Fruit fly (Drosophila melanogaster) whole organism, prepupa: ENCODE data around the gene Alp10.

Source experiments
- Blimp-1 ChIP-seq: fragments of 200-800 bp; sonication (Bioruptor generic); optimal IDR thresholded peaks from 3 replicates; lab custom pipeline; 2017; ENCODE audit warnings: missing biosample characterization, missing genetic modification characterization, mild to moderate bottlenecking, moderate library complexity, missing genetic modification reagents
- CG10631 ChIP-seq: fragments of 200-800 bp; sonication (Bioruptor generic); optimal IDR thresholded peaks from 2 replicates; lab custom pipeline; 2016; ENCODE audit warnings: missing biosample characterization, missing genetic modification characterization
- CG10669 ChIP-seq: fragments of 200-800 bp; sonication (Bioruptor generic); optimal IDR thresholded peaks from 3 replicates; lab custom pipeline; 2018; ENCODE audit warnings: missing biosample characterization, mild to moderate bottlenecking, missing genetic modification characterization, moderate library complexity
- CG11294 ChIP-seq: fragments of 200-800 bp; sonication (Bioruptor generic); IDR thresholded peaks from 2 replicates; pipeline ENCODE4 v1.3.6; 2022; ENCODE audit warnings: missing biosample characterization, missing genetic modification characterization
- CG11902 ChIP-seq: fragments of 200-800 bp; sonication (Bioruptor generic); optimal IDR thresholded peaks from 3 replicates; lab custom pipeline; 2016; ENCODE audit warnings: missing biosample characterization, missing genetic modification characterization
- CG15336 ChIP-seq: fragments of 200-800 bp; sonication (Bioruptor generic); IDR thresholded peaks from 2 replicates; pipeline ENCODE4 v1.3.6; 2022; ENCODE audit warnings: missing biosample characterization, missing genetic modification characterization
- CG16779 ChIP-seq: fragments of 200-800 bp; sonication (Bioruptor generic); optimal IDR thresholded peaks from 3 replicates; lab custom pipeline; 2017; ENCODE audit warnings: missing biosample characterization, mild to moderate bottlenecking, missing genetic modification characterization
- CG3032 ChIP-seq: fragments of 200-800 bp; optimal IDR thresholded peaks from 2 replicates; lab custom pipeline; 2019; ENCODE audit warnings: missing biosample characterization, mild to moderate bottlenecking, missing genetic modification characterization, moderate library complexity
- CG31627 ChIP-seq: fragments of 200-800 bp; sonication (Bioruptor generic); optimal IDR thresholded peaks from 3 replicates; lab custom pipeline; 2016; ENCODE audit warnings: missing biosample characterization, missing genetic modification characterization
- CG32006 ChIP-seq: fragments of 200-800 bp; sonication (Bioruptor generic); optimal IDR thresholded peaks from 3 replicates; lab custom pipeline; 2017; ENCODE audit warnings: missing biosample characterization, mild to moderate bottlenecking, missing genetic modification characterization
- CG34406 ChIP-seq: fragments of 200-800 bp; sonication (Bioruptor generic); optimal IDR thresholded peaks from 3 replicates; lab custom pipeline; 2016; ENCODE audit warnings: missing biosample characterization, missing genetic modification characterization
- CG3919 ChIP-seq: fragments of 200-800 bp; sonication (Bioruptor generic); optimal IDR thresholded peaks from 3 replicates; lab custom pipeline; 2016; ENCODE audit warnings: missing biosample characterization, missing genetic modification characterization
- CG4318 ChIP-seq: fragments of 200-800 bp; sonication (Bioruptor generic); optimal IDR thresholded peaks from 3 replicates; lab custom pipeline; 2017; ENCODE audit warnings: missing biosample characterization, mild to moderate bottlenecking, missing genetic modification characterization
- CG6163 ChIP-seq: fragments of 200-800 bp; sonication (Bioruptor generic); IDR thresholded peaks from 3 replicates; pipeline ENCODE4 v1.3.6; 2022; ENCODE audit warnings: missing biosample characterization, missing genetic modification characterization
- CG6276 ChIP-seq: fragments of 200-800 bp; sonication (Bioruptor generic); optimal IDR thresholded peaks from 2 replicates; lab custom pipeline; 2017; ENCODE audit warnings: missing biosample characterization, mild to moderate bottlenecking, missing genetic modification characterization
- CG6792 ChIP-seq: fragments of 200-800 bp; sonication (Bioruptor generic); optimal IDR thresholded peaks from 3 replicates; lab custom pipeline; 2016; ENCODE audit warnings: missing biosample characterization, missing genetic modification characterization
- CG6808 ChIP-seq: fragments of 200-800 bp; sonication (Bioruptor generic); optimal IDR thresholded peaks from 3 replicates; lab custom pipeline; 2017; ENCODE audit warnings: missing biosample characterization, missing genetic modification characterization, mild to moderate bottlenecking, moderate library complexity, missing genetic modification reagents
- CG6854 ChIP-seq: fragments of 200-800 bp; sonication (Bioruptor generic); optimal IDR thresholded peaks from 2 replicates; lab custom pipeline; 2017; ENCODE audit warnings: missing biosample characterization, mild to moderate bottlenecking, missing genetic modification characterization
- CG7368 ChIP-seq: fragments of 200-800 bp; sonication (Bioruptor generic); optimal IDR thresholded peaks from 3 replicates; lab custom pipeline; 2016; ENCODE audit warnings: missing biosample characterization, missing genetic modification characterization
- CG8119 ChIP-seq: fragments of 200-800 bp; sonication (Bioruptor generic); IDR thresholded peaks from 3 replicates; pipeline ENCODE4 v1.3.6; 2022; ENCODE audit warnings: missing biosample characterization, missing genetic modification characterization
- Eip75B ChIP-seq: fragments of 200-800 bp; sonication (Bioruptor generic); optimal IDR thresholded peaks from 3 replicates; lab custom pipeline; 2016; ENCODE audit warnings: missing biosample characterization, missing genetic modification characterization
- Eip78C ChIP-seq: fragments of 200-800 bp; sonication (Bioruptor generic); peaks from one replicate; lab custom pipeline; 2016; ENCODE audit warnings: missing biosample characterization, missing genetic modification characterization
- Eip93F ChIP-seq: fragments of 200-800 bp; sonication (Bioruptor generic); optimal IDR thresholded peaks from 2 replicates; lab custom pipeline; 2016; ENCODE audit warnings: missing biosample characterization, mild to moderate bottlenecking, missing genetic modification characterization
- Ets21C ChIP-seq: fragments of 200-800 bp; sonication (Bioruptor generic); optimal IDR thresholded peaks from 3 replicates; lab custom pipeline; 2016; ENCODE audit warnings: missing biosample characterization, missing genetic modification characterization
- Gug ChIP-seq: fragments of 200-800 bp; sonication (Bioruptor generic); IDR thresholded peaks from 2 replicates; pipeline ENCODE4 v1.3.6; 2022; ENCODE audit warnings: missing biosample characterization, missing genetic modification characterization
- Hr38 ChIP-seq: sonication (Bioruptor generic); optimal IDR thresholded peaks from 2 replicates; lab custom pipeline; 2016; ENCODE audit warnings: missing biosample characterization, missing genetic modification characterization
- Hr39 ChIP-seq: fragments of 200-800 bp; sonication (Bioruptor generic); optimal IDR thresholded peaks from 2 replicates; lab custom pipeline; 2016; ENCODE audit warnings: missing biosample characterization, missing genetic modification characterization
- Hr4 ChIP-seq: fragments of 200-800 bp; sonication (Bioruptor generic); optimal IDR thresholded peaks from 3 replicates; lab custom pipeline; 2016; ENCODE audit warnings: missing biosample characterization, missing genetic modification characterization
- Lpt ChIP-seq: fragments of 200-800 bp; sonication (Bioruptor generic); optimal IDR thresholded peaks from 3 replicates; lab custom pipeline; 2016; ENCODE audit warnings: missing biosample characterization, missing genetic modification characterization
- Met ChIP-seq: fragments of 200-800 bp; sonication (Bioruptor generic); optimal IDR thresholded peaks from 3 replicates; lab custom pipeline; 2016; ENCODE audit warnings: missing biosample characterization, missing genetic modification characterization
- OdsH ChIP-seq: fragments of 200-800 bp; sonication (Bioruptor generic); optimal IDR thresholded peaks from 3 replicates; lab custom pipeline; 2016; ENCODE audit warnings: missing biosample characterization, missing genetic modification characterization
- Smox ChIP-seq: fragments of 200-800 bp; sonication (Bioruptor generic); optimal IDR thresholded peaks from 3 replicates; lab custom pipeline; 2016; ENCODE audit warnings: missing biosample characterization, missing genetic modification characterization
- Sox102F ChIP-seq: fragments of 200-800 bp; sonication (Bioruptor generic); optimal IDR thresholded peaks from 2 replicates; lab custom pipeline; 2016; ENCODE audit warnings: missing biosample characterization, mild to moderate bottlenecking, missing genetic modification characterization
- Sox14 ChIP-seq: fragments of 200-800 bp; sonication (Bioruptor generic); optimal IDR thresholded peaks from 3 replicates; lab custom pipeline; 2016; ENCODE audit warnings: missing biosample characterization, missing genetic modification characterization
- Sox15 ChIP-seq: fragments of 200-800 bp; sonication (Bioruptor generic); optimal IDR thresholded peaks from 3 replicates; lab custom pipeline; 2016; ENCODE audit warnings: missing biosample characterization, missing genetic modification characterization
- achi ChIP-seq: fragments of 200-800 bp; sonication (Bioruptor generic); optimal IDR thresholded peaks from 3 replicates; lab custom pipeline; 2016; ENCODE audit warnings: missing biosample characterization, missing genetic modification characterization
- acj6 ChIP-seq: fragments of 200-800 bp; sonication (Bioruptor generic); optimal IDR thresholded peaks from 3 replicates; lab custom pipeline; 2016; ENCODE audit warnings: missing biosample characterization, missing genetic modification characterization
- cyc ChIP-seq: fragments of 200-800 bp; sonication (Bioruptor generic); optimal IDR thresholded peaks from 3 replicates; lab custom pipeline; 2016; ENCODE audit warnings: missing biosample characterization, missing genetic modification characterization
- dsx ChIP-seq: fragments of 200-800 bp; optimal IDR thresholded peaks from 3 replicates; lab custom pipeline; 2019; ENCODE audit warnings: missing biosample characterization, mild to moderate bottlenecking, missing genetic modification characterization, moderate library complexity; ENCODE audit not compliant: poor library complexity, severe bottlenecking
- esn ChIP-seq: fragments of 200-800 bp; sonication (Bioruptor generic); optimal IDR thresholded peaks from 2 replicates; lab custom pipeline; 2016; ENCODE audit warnings: missing biosample characterization, mild to moderate bottlenecking, missing genetic modification characterization, moderate library complexity
- fd85E ChIP-seq: fragments of 200-800 bp; sonication (Bioruptor generic); optimal IDR thresholded peaks from 3 replicates; lab custom pipeline; 2016; ENCODE audit warnings: missing biosample characterization, missing genetic modification characterization
- fkh ChIP-seq: fragments of 200-800 bp; sonication (Bioruptor generic); optimal IDR thresholded peaks from 3 replicates; lab custom pipeline; 2017; ENCODE audit warnings: missing biosample characterization, mild to moderate bottlenecking, missing genetic modification characterization, moderate library complexity
- lz ChIP-seq: fragments of 200-800 bp; sonication (Bioruptor generic); optimal IDR thresholded peaks from 3 replicates; lab custom pipeline; 2016; ENCODE audit warnings: missing biosample characterization, missing genetic modification characterization
- net ChIP-seq: fragments of 200-800 bp; sonication (Bioruptor generic); optimal IDR thresholded peaks from 3 replicates; lab custom pipeline; 2016; ENCODE audit warnings: missing biosample characterization, missing genetic modification characterization
- pdm3 ChIP-seq: fragments of 200-800 bp; sonication (Bioruptor generic); optimal IDR thresholded peaks from 3 replicates; lab custom pipeline; 2016; ENCODE audit warnings: missing biosample characterization, missing genetic modification characterization
- salr ChIP-seq, 2 experiments: fragments of 200-800 bp; sonication (Bioruptor generic); optimal IDR thresholded peaks; 3 replicates each; lab custom pipeline; 2016 to 2018; ENCODE audit warnings: missing biosample characterization in 2 of 2, missing genetic modification characterization in 2 of 2, mild to moderate bottlenecking in 1 of 2
- ss ChIP-seq, 2 experiments: fragments of 200-800 bp; sonication (Bioruptor generic); optimal IDR thresholded peaks; 2 replicates in 1 of 2; 3 replicates in 1 of 2; lab custom pipeline; 2017 to 2018; ENCODE audit warnings: mild to moderate bottlenecking in 2 of 2, missing biosample characterization in 2 of 2, missing genetic modification characterization in 2 of 2, moderate library complexity in 1 of 2
- svp ChIP-seq: fragments of 200-800 bp; sonication (Bioruptor generic); peaks from one replicate; lab custom pipeline; 2016; ENCODE audit warnings: missing biosample characterization, missing genetic modification characterization
- topi ChIP-seq: fragments of 200-800 bp; sonication (Bioruptor generic); optimal IDR thresholded peaks from 3 replicates; lab custom pipeline; 2016; ENCODE audit warnings: missing biosample characterization, missing genetic modification characterization

The Alp10 gene

dm6 chr3L:5627816-5628215, 32.7 kb upstream of the Alp10 start:
- TF ChIP-seq CG6854 (GFP tag; lab: Kevin White, UChicago) = peak; percentile 50
- no peak for TF ChIP-seq CG16779
- TF ChIP-seq CG6163 (GFP tag; lab: Robert Waterston, UW) = no peak; the same call in 2 of the 3 replicates
- TF ChIP-seq CG4318 (GFP tag; lab: Kevin White, UChicago) = no peak
- no peak for TF ChIP-seq CG11902 (GFP tag; lab: Kevin White, UChicago)
- TF ChIP-seq Eip93F (GFP tag; lab: Kevin White, UChicago) = peak; percentile 21
- TF ChIP-seq Hr4 = no peak
- no peak for TF ChIP-seq esn (GFP tag; lab: Kevin White, UChicago)
- TF ChIP-seq CG7368 = no peak
- no peak for TF ChIP-seq CG15336
- peak; percentile 60 for TF ChIP-seq Sox102F (GFP tag; lab: Kevin White, UChicago)
- no peak for TF ChIP-seq Sox15
- peak; percentile 100 for TF ChIP-seq Blimp-1 (GFP tag; lab: Kevin White, UChicago)
- TF ChIP-seq Met (GFP tag; lab: Kevin White, UChicago) = peak; percentile 56
- TF ChIP-seq CG3032 (tag; lab: Kevin White, UChicago) = no peak

DNA sequence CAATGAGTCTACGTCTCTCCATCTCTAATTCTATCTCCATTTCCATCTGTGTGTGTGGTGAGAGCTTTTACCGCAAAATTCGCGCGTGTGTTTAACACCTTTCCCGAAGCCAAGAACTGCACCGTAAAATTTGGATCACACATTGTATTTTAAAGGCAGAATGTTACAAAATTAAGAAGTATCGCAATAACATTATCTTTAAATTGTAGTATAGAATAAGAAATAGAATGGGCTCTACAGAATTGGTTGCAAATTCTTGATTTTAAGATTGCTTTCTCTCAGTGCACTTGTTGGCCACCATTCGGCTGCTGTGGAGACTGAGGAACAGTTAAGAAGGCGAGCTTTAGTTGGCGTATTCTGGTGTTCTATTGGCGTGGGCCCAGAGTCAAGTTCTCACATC, 31.4 kb upstream of the Alp10 start:
- TF ChIP-seq fkh (GFP tag; lab: Kevin White, UChicago) = no peak
- no peak for TF ChIP-seq CG34406 (GFP tag; lab: Kevin White, UChicago)
- peak; percentile 2 for TF ChIP-seq Ets21C
- no peak for TF ChIP-seq CG7368
- TF ChIP-seq lz = peak; percentile 15
- peak; percentile 47 for TF ChIP-seq Gug (GFP tag; lab: Robert Waterston, UW)
- TF ChIP-seq Met (GFP tag; lab: Kevin White, UChicago) = peak; percentile 65
- TF ChIP-seq Sox102F (GFP tag; lab: Kevin White, UChicago) = peak; percentile 31
- TF ChIP-seq Hr38 (GFP tag; lab: Kevin White, UChicago) = no peak
- TF ChIP-seq Lpt (GFP tag; lab: Kevin White, UChicago) = peak; percentile 63
- no peak for TF ChIP-seq ss (GFP tag; optimal IDR thresholded peaks at IDR 0.05; lab: Kevin White, UChicago)
- TF ChIP-seq CG3919 = peak; percentile 44
- TF ChIP-seq fd85E (GFP tag; lab: Kevin White, UChicago) = no peak
- TF ChIP-seq achi (GFP tag; lab: Kevin White, UChicago) = peak; percentile 63
- peak; percentile 25 for TF ChIP-seq acj6
- no peak for TF ChIP-seq Sox15
- TF ChIP-seq topi (GFP tag; lab: Kevin White, UChicago) = peak; percentile 60
- TF ChIP-seq CG10669 (GFP tag; lab: Kevin White, UChicago) = no peak
- TF ChIP-seq Sox14 (GFP tag; lab: Kevin White, UChicago) = peak; percentile 65
- TF ChIP-seq CG11294 (GFP tag; lab: Robert Waterston, UW) = no peak
- TF ChIP-seq Smox (GFP tag; lab: Kevin White, UChicago) = peak; percentile 34
- peak; percentile 24 for TF ChIP-seq Eip78C (GFP tag; lab: Kevin White, UChicago)
- TF ChIP-seq CG6276 = peak; percentile 73
- TF ChIP-seq Eip75B = peak; percentile 2
- TF ChIP-seq OdsH = peak; percentile 57
- no peak for TF ChIP-seq dsx (GFP tag; lab: Kevin White, UChicago)
- peak; percentile 37 for TF ChIP-seq pdm3
- no peak for TF ChIP-seq Hr4
- TF ChIP-seq CG31627 = peak; percentile 44
- TF ChIP-seq CG4318 (GFP tag; lab: Kevin White, UChicago) = peak; percentile 67
- peak; percentile 34 for TF ChIP-seq cyc (GFP tag; lab: Kevin White, UChicago)
- peak; percentile 83 for TF ChIP-seq CG32006 (GFP tag; lab: Kevin White, UChicago)
- TF ChIP-seq net (GFP tag; lab: Kevin White, UChicago) = no peak
- TF ChIP-seq Hr39 (GFP tag; lab: Kevin White, UChicago) = peak; percentile 55
- no peak for TF ChIP-seq CG16779
- TF ChIP-seq CG15336 = peak; percentile 83
- peak; percentile 69 for TF ChIP-seq CG8119 (GFP tag; lab: Robert Waterston, UW)
- peak in 1 of 2 experiments; percentile 59 for TF ChIP-seq salr (GFP tag; optimal IDR thresholded peaks at IDR 0.05; lab: Kevin White, UChicago)
- no peak for TF ChIP-seq CG6808 (GFP tag; lab: Kevin White, UChicago)
- TF ChIP-seq esn (GFP tag; lab: Kevin White, UChicago) = peak; percentile 39
- TF ChIP-seq CG6163 (GFP tag; lab: Robert Waterston, UW) = peak; percentile 73
- TF ChIP-seq CG6792 (GFP tag; lab: Kevin White, UChicago) = no peak
- no peak for TF ChIP-seq CG3032 (tag; lab: Kevin White, UChicago)
- peak; percentile 26 for TF ChIP-seq CG10631 (GFP tag; lab: Kevin White, UChicago)
- peak; percentile 82 for TF ChIP-seq svp
